Worm (Caenorhabditis elegans) whole organism, late embryonic: ENCODE results near the gene ztf-1.

Experiments
- C38D4.7 ChIP-seq: fragments of 200-800 bp; sonication (Bioruptor generic); optimal IDR thresholded peaks from 2 replicates; lab custom pipeline; 2018; ENCODE audit warnings: mild to moderate bottlenecking, missing genetic modification characterization, moderate library complexity, missing compliant biosample characterization
- K09A11.1 ChIP-seq: sonication (generic microtip); optimal IDR thresholded peaks from 2 replicates; lab custom pipeline; 2017; ENCODE audit warnings: antibody characterized with exemption, mild to moderate bottlenecking, missing genetic modification characterization, missing compliant biosample characterization; ENCODE audit not compliant: insufficient read depth
- Y22D7AL.16 ChIP-seq: sonication (generic microtip); optimal IDR thresholded peaks from 2 replicates; lab custom pipeline; 2016; ENCODE audit warnings: missing genetic modification characterization, missing compliant biosample characterization
- ahr-1 ChIP-seq: sonication (generic microtip); optimal IDR thresholded peaks from 2 replicates; lab custom pipeline; 2016; ENCODE audit warnings: missing genetic modification characterization, missing compliant biosample characterization
- ama-1 ChIP-seq: fragments of 150-350 bp; optimal IDR thresholded peaks from 2 replicates; lab custom pipeline; 2014
- ceh-14 ChIP-seq: sonication (generic microtip); optimal IDR thresholded peaks from 2 replicates; lab custom pipeline; 2016; ENCODE audit warnings: missing genotype, missing genetic modification characterization, missing compliant biosample characterization
- ceh-18 ChIP-seq: sonication (generic microtip); optimal IDR thresholded peaks from 2 replicates; lab custom pipeline; 2016; ENCODE audit warnings: missing genetic modification characterization, missing compliant biosample characterization
- ceh-2 ChIP-seq: sonication (generic microtip); optimal IDR thresholded peaks from 2 replicates; lab custom pipeline; 2016; ENCODE audit warnings: missing genotype, missing genetic modification characterization, missing compliant biosample characterization
- ceh-22 ChIP-seq: sonication (generic microtip); optimal IDR thresholded peaks from 2 replicates; lab custom pipeline; 2017; ENCODE audit warnings: missing biosample characterization, missing genetic modification characterization
- ceh-34 ChIP-seq: sonication (generic microtip); optimal IDR thresholded peaks from 2 replicates; lab custom pipeline; 2016; ENCODE audit warnings: mild to moderate bottlenecking, missing genetic modification characterization, missing compliant biosample characterization
- ceh-45 ChIP-seq: fragments of 200-800 bp; sonication (Bioruptor generic); IDR thresholded peaks from 2 replicates; pipeline ENCODE4 v1.3.6; 2022; ENCODE audit warnings: missing genetic modification reagents, missing genetic modification characterization, missing compliant biosample characterization
- ceh-48 ChIP-seq: sonication (generic microtip); optimal IDR thresholded peaks from 2 replicates; lab custom pipeline; 2016; ENCODE audit warnings: missing genetic modification characterization, inconsistent platforms, missing compliant biosample characterization
- ceh-6 ChIP-seq: fragments of 200-800 bp; sonication (Bioruptor generic); optimal IDR thresholded peaks from 2 replicates; lab custom pipeline; 2018; ENCODE audit warnings: mild to moderate bottlenecking, missing genetic modification characterization, missing compliant biosample characterization
- ceh-9 ChIP-seq: sonication (generic microtip); optimal IDR thresholded peaks from 2 replicates; lab custom pipeline; 2016; ENCODE audit warnings: mild to moderate bottlenecking, missing genetic modification characterization, inconsistent platforms, missing compliant biosample characterization
- dve-1 ChIP-seq: sonication (generic microtip); optimal IDR thresholded peaks from 2 replicates; lab custom pipeline; 2017; ENCODE audit warnings: antibody characterized with exemption, mild to moderate bottlenecking, missing genetic modification characterization, missing compliant biosample characterization
- ets-4 ChIP-seq: sonication (generic microtip); optimal IDR thresholded peaks from 2 replicates; lab custom pipeline; 2016; ENCODE audit warnings: missing genetic modification characterization, missing compliant biosample characterization
- eyg-1 ChIP-seq: sonication (generic microtip); optimal IDR thresholded peaks from 2 replicates; lab custom pipeline; 2016; ENCODE audit warnings: missing genotype, missing genetic modification characterization, missing compliant biosample characterization
- fax-1 ChIP-seq: sonication (generic microtip); optimal IDR thresholded peaks from 2 replicates; lab custom pipeline; 2016; ENCODE audit warnings: missing genotype, missing genetic modification characterization, missing compliant biosample characterization
- fkh-10 ChIP-seq: fragments of 150-350 bp; optimal IDR thresholded peaks from 2 replicates; lab custom pipeline; 2014; ENCODE audit warnings: missing biosample characterization, missing genetic modification reagents, missing genetic modification characterization
- hlh-13 ChIP-seq: fragments of 200-800 bp; sonication (Bioruptor generic); optimal IDR thresholded peaks from 2 replicates; lab custom pipeline; 2018; ENCODE audit warnings: mild to moderate bottlenecking, missing genetic modification characterization, missing compliant biosample characterization
- hlh-15 ChIP-seq: sonication (generic microtip); optimal IDR thresholded peaks from 2 replicates; lab custom pipeline; 2016; ENCODE audit warnings: missing genetic modification characterization, missing compliant biosample characterization
- hlh-30 ChIP-seq: sonication (generic microtip); optimal IDR thresholded peaks from 2 replicates; lab custom pipeline; 2017; ENCODE audit warnings: antibody characterized with exemption, missing genetic modification characterization, missing compliant biosample characterization; ENCODE audit not compliant: insufficient read depth
- hlh-6 ChIP-seq: sonication (generic microtip); optimal IDR thresholded peaks from 2 replicates; lab custom pipeline; 2016; ENCODE audit warnings: missing genotype, missing genetic modification characterization, missing compliant biosample characterization
- hlh-8 ChIP-seq: sonication (generic microtip); optimal IDR thresholded peaks from 2 replicates; lab custom pipeline; 2016; ENCODE audit warnings: missing genotype, missing genetic modification characterization, missing compliant biosample characterization
- lim-6 ChIP-seq: sonication (generic microtip); optimal IDR thresholded peaks from 2 replicates; lab custom pipeline; 2016; ENCODE audit warnings: missing genetic modification characterization, missing compliant biosample characterization
- lin-11 ChIP-seq: fragments of 200-800 bp; sonication (Bioruptor generic); optimal IDR thresholded peaks from 2 replicates; lab custom pipeline; 2018; ENCODE audit warnings: mild to moderate bottlenecking, missing genetic modification characterization, missing compliant biosample characterization
- madf-2 ChIP-seq: sonication (generic microtip); optimal IDR thresholded peaks from 2 replicates; lab custom pipeline; 2017; ENCODE audit warnings: missing genetic modification characterization, missing compliant biosample characterization
- nfya-1 ChIP-seq: sonication (generic microtip); optimal IDR thresholded peaks from 2 replicates; lab custom pipeline; 2017; ENCODE audit warnings: missing genetic modification characterization, mild to moderate bottlenecking, missing compliant biosample characterization, antibody characterized with exemption, moderate library complexity
- nhr-11 ChIP-seq: fragments of 150-350 bp; optimal IDR thresholded peaks from 2 replicates; lab custom pipeline; 2014; ENCODE audit warnings: missing biosample characterization, missing genetic modification characterization
- nhr-232 ChIP-seq: sonication (generic microtip); optimal IDR thresholded peaks from 2 replicates; lab custom pipeline; 2016; ENCODE audit warnings: missing genetic modification characterization, missing compliant biosample characterization
- pag-3 ChIP-seq: sonication (generic microtip); optimal IDR thresholded peaks from 2 replicates; lab custom pipeline; 2016; ENCODE audit warnings: missing compliant biosample characterization, missing genetic modification characterization, borderline replicate concordance
- pax-1 ChIP-seq: fragments of 150-350 bp; optimal IDR thresholded peaks from 2 replicates; lab custom pipeline; 2014; ENCODE audit warnings: missing biosample characterization, missing genetic modification characterization
- pha-2 ChIP-seq: sonication (generic microtip); optimal IDR thresholded peaks from 2 replicates; lab custom pipeline; 2017; ENCODE audit warnings: mild to moderate bottlenecking, missing genetic modification characterization, missing compliant biosample characterization
- rnt-1 ChIP-seq: sonication (generic microtip); optimal IDR thresholded peaks from 2 replicates; lab custom pipeline; 2016; ENCODE audit warnings: missing genetic modification characterization, missing compliant biosample characterization
- sdc-2 ChIP-seq: sonication (generic microtip); optimal IDR thresholded peaks from 2 replicates; lab custom pipeline; 2016; ENCODE audit warnings: missing genotype, missing genetic modification characterization, missing compliant biosample characterization
- sox-4 ChIP-seq: sonication (generic microtip); optimal IDR thresholded peaks from 2 replicates; lab custom pipeline; 2017; ENCODE audit warnings: mild to moderate bottlenecking, missing genetic modification characterization, inconsistent platforms, missing compliant biosample characterization
- syd-9 ChIP-seq: sonication (generic microtip); optimal IDR thresholded peaks from 2 replicates; lab custom pipeline; 2016; ENCODE audit warnings: mild to moderate bottlenecking, missing genetic modification characterization, moderate library complexity, missing compliant biosample characterization
- tbx-7 ChIP-seq: sonication (generic microtip); optimal IDR thresholded peaks from 2 replicates; lab custom pipeline; 2016; ENCODE audit warnings: missing genotype, missing genetic modification characterization, missing compliant biosample characterization
- unc-3 ChIP-seq, 2 experiments: fragments of 200-800 bp in 1 of 2; sonication (Bioruptor generic) in 1 of 2; sonication (generic microtip) in 1 of 2; conservative IDR thresholded peaks in 1 of 2; optimal IDR thresholded peaks in 1 of 2; 2 replicates each; pipeline versions ENCODE4 v1.3.6 to Lab custom; 2016 to 2022; ENCODE audit warnings: missing compliant biosample characterization in 2 of 2, missing genetic modification characterization in 2 of 2, missing genetic modification reagents in 1 of 2
- unc-42 ChIP-seq: sonication (generic microtip); optimal IDR thresholded peaks from 2 replicates; lab custom pipeline; 2016; ENCODE audit warnings: missing genotype, missing genetic modification characterization, missing compliant biosample characterization
- unc-55 ChIP-seq: sonication (generic microtip); optimal IDR thresholded peaks from 2 replicates; lab custom pipeline; 2017; ENCODE audit warnings: missing biosample characterization, missing genetic modification reagents, missing genetic modification characterization
- zip-5 ChIP-seq: sonication (generic microtip); optimal IDR thresholded peaks from 2 replicates; lab custom pipeline; 2016; ENCODE audit warnings: missing genetic modification characterization, missing compliant biosample characterization
- ztf-16 ChIP-seq: sonication (generic microtip); optimal IDR thresholded peaks from 2 replicates; lab custom pipeline; 2017; ENCODE audit warnings: missing genetic modification characterization, missing compliant biosample characterization

ztf-1 gene

ce11 chrIII:8767889-8768361, 24.2 kb downstream of the ztf-1 start, which contains the start of gene mtss-1 (continued):
- TF ChIP-seq rnt-1 (tag; lab: Kevin White, UChicago) (peak; percentile 63), hlh-13 (peak; percentile 42), nfya-1 (peak; percentile 78), ceh-14 (tag; lab: Kevin White, UChicago) (peak; percentile 85), unc-42 (peak; percentile 13), zip-5 (tag; lab: Kevin White, UChicago) (peak; percentile 66), C38D4.7 (peak; percentile 71), lin-11 (peak; percentile 62), ets-4 (peak; percentile 1), hlh-6 (tag; lab: Kevin White, UChicago) (peak; percentile 45), sox-4 (tag; lab: Kevin White, UChicago) (peak; percentile 81), pha-2 (peak; percentile 74), ceh-9 (tag; lab: Kevin White, UChicago) (no peak), unc-55 (GFP tag; lab: Kevin White, UChicago) (no peak), dve-1 (tag; lab: Kevin White, UChicago) (no peak), pag-3 (tag; lab: Kevin White, UChicago) (no peak), fkh-10 (GFP tag; lab: Kevin White, UChicago) (peak; percentile 2), ama-1 (lab: Kevin White, UChicago) (no peak), ceh-18 (tag; lab: Kevin White, UChicago) (peak; percentile 24), sdc-2 (no peak), ceh-48 (tag; lab: Kevin White, UChicago) (peak; percentile 36), pax-1 (tag; lab: Kevin White, UChicago) (no peak), eyg-1 (peak; percentile 64), ceh-6 (GFP tag; lab: Kevin White, UChicago) (peak; percentile 67), hlh-15 (peak; percentile 59), ceh-22 (tag; lab: Kevin White, UChicago) (no peak), hlh-30 (tag; lab: Kevin White, UChicago) (no peak), hlh-8 (tag; lab: Kevin White, UChicago) (peak; percentile 59), Y22D7AL.16 (tag; lab: Kevin White, UChicago) (peak; percentile 52), ahr-1 (tag; lab: Kevin White, UChicago) (peak; percentile 85), syd-9 (tag; lab: Kevin White, UChicago) (peak; percentile 70), K09A11.1 (tag; lab: Kevin White, UChicago) (peak; percentile 77), madf-2 (peak; percentile 64), ceh-34 (tag; lab: Kevin White, UChicago) (peak; percentile 81), nhr-232 (tag; lab: Kevin White, UChicago) (peak; percentile 53), tbx-7 (tag; lab: Kevin White, UChicago) (peak; percentile 31)

- TF ChIP-seq nhr-11 (no peak), C38D4.7 (no peak), rnt-1 (tag; lab: Kevin White, UChicago) (no peak), dve-1 (tag; lab: Kevin White, UChicago) (no peak), lim-6 (tag; lab: Kevin White, UChicago) (no peak)
These were observed 24.8 kb downstream of the ztf-1 start, which contains the start of gene mig-22 for ce11 chrIII:8767292-8767829. Gene mig-22, minus strand, starts transcription at chrIII:8767342.

DNA sequence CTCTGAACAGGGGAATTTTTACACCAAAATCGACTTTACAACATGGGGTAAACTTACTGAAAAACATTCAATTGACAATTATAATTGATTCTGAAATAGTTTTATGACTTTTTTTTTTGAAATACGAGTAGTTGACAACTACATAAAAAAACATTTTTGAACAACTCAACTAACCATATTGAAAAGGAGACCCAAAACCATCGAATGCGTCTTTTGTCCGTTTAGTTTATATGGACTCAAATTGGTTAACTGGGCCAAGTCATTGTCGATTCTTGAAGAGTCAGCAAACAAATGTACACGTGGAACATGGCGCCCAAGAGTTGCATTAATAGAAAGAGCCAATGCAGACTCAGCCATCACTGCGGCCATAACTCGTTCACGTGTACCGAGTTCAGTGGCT, 25.7 kb downstream of the ztf-1 start:
- TF ChIP-seq nhr-232 (tag; lab: Kevin White, UChicago) (no peak), pag-3 (tag; lab: Kevin White, UChicago) (no peak), fax-1 (tag; lab: Kevin White, UChicago) (no peak), zip-5 (tag; lab: Kevin White, UChicago) (no peak), unc-3 (GFP tag; conservative IDR thresholded peaks at IDR 0.05; lab: Robert Waterston, UW) (no peak), unc-3 (tag; optimal IDR thresholded peaks at IDR 0.05; lab: Kevin White, UChicago) (no peak), unc-42 (no peak), ceh-2 (tag; lab: Kevin White, UChicago) (no peak), hlh-30 (tag; lab: Kevin White, UChicago) (no peak), ztf-16 (tag; lab: Kevin White, UChicago) (no peak), ceh-45 (GFP tag; lab: Robert Waterston, UW) (no peak), nfya-1 (no peak), lin-11 (no peak), eyg-1 (no peak)
